Fruit fly (Drosophila melanogaster) whole organism, wandering third instar larva: ENCODE results near the gene Ir68b.

Source experiments
- CrebA ChIP-seq: fragments of 200-800 bp; sonication (Bioruptor generic); optimal IDR thresholded peaks from 2 replicates; lab custom pipeline; 2016; ENCODE audit warnings: missing biosample characterization, mild to moderate bottlenecking, missing genetic modification characterization, borderline replicate concordance
- OdsH ChIP-seq: fragments of 200-800 bp; sonication (Bioruptor generic); optimal IDR thresholded peaks from 2 replicates; lab custom pipeline; 2016; ENCODE audit warnings: missing biosample characterization, mild to moderate bottlenecking, missing genetic modification characterization
- dsf ChIP-seq: sonication (Bioruptor generic); optimal IDR thresholded peaks from 2 replicates; lab custom pipeline; 2016; ENCODE audit warnings: missing biosample characterization, missing genetic modification characterization, borderline replicate concordance
- ey ChIP-seq: fragments of 200-800 bp; sonication (Bioruptor generic); optimal IDR thresholded peaks from 2 replicates; lab custom pipeline; 2016; ENCODE audit warnings: missing biosample characterization, missing genetic modification characterization
- h ChIP-seq: fragments of 200-800 bp; sonication (Bioruptor generic); optimal IDR thresholded peaks from 3 replicates; lab custom pipeline; 2016; ENCODE audit warnings: missing biosample characterization, mild to moderate bottlenecking, missing genetic modification characterization
- lola ChIP-seq: fragments of >200 bp; optimal IDR thresholded peaks from 2 replicates; lab custom pipeline; 2017; ENCODE audit warnings: missing biosample characterization, missing genetic modification characterization
- sv ChIP-seq: fragments of 200-800 bp; sonication (Bioruptor generic); optimal IDR thresholded peaks from 3 replicates; lab custom pipeline; 2016; ENCODE audit warnings: missing biosample characterization, missing genetic modification characterization
- usp ChIP-seq: fragments of >200 bp; optimal IDR thresholded peaks from 2 replicates; lab custom pipeline; 2017; ENCODE audit warnings: missing biosample characterization, missing genetic modification characterization
- woc ChIP-seq: sonication (Bioruptor generic); optimal IDR thresholded peaks from 2 replicates; lab custom pipeline; 2016; ENCODE audit warnings: missing biosample characterization, mild to moderate bottlenecking, missing genetic modification characterization

dm6 chr3L:12163693-12164092, 36.5 kb upstream of the Ir68b start, which contains the start of gene CG9760:
- no peak for TF ChIP-seq sv (GFP tag; lab: Kevin White, UChicago)
- no peak for TF ChIP-seq CrebA (GFP tag; lab: Kevin White, UChicago)
- no peak for TF ChIP-seq OdsH (GFP tag; lab: Kevin White, UChicago)
- no peak for TF ChIP-seq dsf (GFP tag; lab: Kevin White, UChicago)
- TF ChIP-seq h (GFP tag; lab: Kevin White, UChicago), result no peak
- TF ChIP-seq usp, result no peak
- TF ChIP-seq lola (GFP tag; lab: Kevin White, UChicago), result no peak
- no peak for TF ChIP-seq woc (GFP tag; lab: Kevin White, UChicago)
- no peak for TF ChIP-seq ey (GFP tag; lab: Kevin White, UChicago)
